Fruit fly (Drosophila melanogaster) whole organism, embryonic: ENCODE measurements around the gene CG34348.

Experiments used
- Adf1 ChIP-seq: fragments of 200-800 bp; sonication (Bioruptor generic); IDR thresholded peaks from 2 replicates; pipeline ENCODE4 v1.3.6; 2022; ENCODE audit warnings: missing biosample characterization, missing genetic modification characterization
- CG1233 ChIP-seq: fragments of 200-800 bp; sonication (Bioruptor generic); optimal IDR thresholded peaks from 4 replicates; lab custom pipeline; 2018; ENCODE audit warnings: missing biosample characterization, mild to moderate bottlenecking, missing genetic modification characterization
- CG13287 ChIP-seq: fragments of 200-800 bp; sonication (Bioruptor generic); IDR thresholded peaks from 2 replicates; pipeline ENCODE4 v1.3.6; 2022; ENCODE audit warnings: missing biosample characterization, missing genetic modification characterization; ENCODE audit not compliant: partially characterized antibody
- CG15073 ChIP-seq: fragments of 200-800 bp; sonication (Bioruptor generic); optimal IDR thresholded peaks from 2 replicates; lab custom pipeline; 2016; ENCODE audit warnings: missing biosample characterization, missing genetic modification characterization
- CG1529 ChIP-seq: fragments of 200-800 bp; sonication (Bioruptor generic); optimal IDR thresholded peaks from 3 replicates; lab custom pipeline; 2018; ENCODE audit warnings: missing biosample characterization, missing genetic modification characterization
- CG17912 ChIP-seq: fragments of 200-800 bp; sonication (Bioruptor generic); optimal IDR thresholded peaks from 2 replicates; lab custom pipeline; 2018; ENCODE audit warnings: missing biosample characterization, mild to moderate bottlenecking, missing genetic modification characterization
- CG2120 ChIP-seq: fragments of 200-800 bp; sonication (Bioruptor generic); optimal IDR thresholded peaks from 3 replicates; lab custom pipeline; 2016; ENCODE audit warnings: missing biosample characterization, missing genetic modification characterization
- CG2889 ChIP-seq: fragments of 200-800 bp; sonication (Bioruptor generic); IDR thresholded peaks from 3 replicates; pipeline ENCODE4 v1.3.6; 2022; ENCODE audit warnings: missing biosample characterization, missing genetic modification characterization
- CG3065 ChIP-seq: fragments of 200-800 bp; sonication (Bioruptor generic); optimal IDR thresholded peaks from 2 replicates; lab custom pipeline; 2016; ENCODE audit warnings: missing biosample characterization, missing genetic modification characterization
- CG32772 ChIP-seq: fragments of 200-800 bp; sonication (Bioruptor generic); IDR thresholded peaks from 2 replicates; pipeline ENCODE4 v1.3.6; 2022; ENCODE audit warnings: missing biosample characterization, missing genetic modification characterization
- CG3847 ChIP-seq: fragments of 200-800 bp; sonication (Bioruptor generic); IDR thresholded peaks from 2 replicates; pipeline ENCODE4 v1.3.6; 2022; ENCODE audit warnings: missing biosample characterization, missing genetic modification characterization
- CG4360 ChIP-seq: fragments of 200-800 bp; sonication (Bioruptor generic); IDR thresholded peaks from 2 replicates; pipeline ENCODE4 v1.3.6; 2022; ENCODE audit warnings: missing biosample characterization, missing genetic modification characterization
- CG6175 ChIP-seq: fragments of 200-800 bp; sonication (Bioruptor generic); IDR thresholded peaks from 3 replicates; pipeline ENCODE4 v1.3.6; 2022; ENCODE audit warnings: missing biosample characterization, missing genetic modification characterization
- CG6689 ChIP-seq: fragments of 200-800 bp; sonication (Bioruptor generic); IDR thresholded peaks from 2 replicates; pipeline ENCODE4 v1.3.6; 2022; ENCODE audit warnings: missing biosample characterization, missing genetic modification characterization
- CG7556 ChIP-seq: fragments of 200-800 bp; sonication (Bioruptor generic); optimal IDR thresholded peaks from 2 replicates; lab custom pipeline; 2017; ENCODE audit warnings: missing biosample characterization, mild to moderate bottlenecking, missing genetic modification characterization
- Dek ChIP-seq: fragments of 200-800 bp; sonication (Bioruptor generic); optimal IDR thresholded peaks from 3 replicates; lab custom pipeline; 2019; ENCODE audit warnings: missing biosample characterization, mild to moderate bottlenecking, missing genetic modification characterization, moderate library complexity
- Ets97D ChIP-seq: fragments of 200-800 bp; sonication (Bioruptor generic); optimal IDR thresholded peaks from 3 replicates; lab custom pipeline; 2016; ENCODE audit warnings: missing biosample characterization, missing genetic modification characterization
- GATAe ChIP-seq: fragments of 200-800 bp; sonication (Bioruptor generic); conservative IDR thresholded peaks from 2 replicates; pipeline ENCODE4 v1.3.6; 2022; ENCODE audit warnings: missing biosample characterization, missing genetic modification characterization
- Gsc ChIP-seq: fragments of 200-800 bp; sonication (Bioruptor generic); IDR thresholded peaks from 2 replicates; pipeline ENCODE4 v1.3.6; 2022; ENCODE audit warnings: missing biosample characterization, missing genetic modification characterization
- H15 ChIP-seq: fragments of 200-800 bp; sonication (Bioruptor generic); IDR thresholded peaks from 3 replicates; pipeline ENCODE4 v1.3.6; 2022; ENCODE audit warnings: missing biosample characterization, missing genetic modification characterization
- Hmx ChIP-seq: fragments of 200-800 bp; sonication (Bioruptor generic); optimal IDR thresholded peaks from 2 replicates; lab custom pipeline; 2016; ENCODE audit warnings: missing biosample characterization, missing genetic modification characterization
- Lhr ChIP-seq: fragments of 200-800 bp; sonication (Bioruptor generic); optimal IDR thresholded peaks from 3 replicates; lab custom pipeline; 2017; ENCODE audit warnings: mild to moderate bottlenecking, missing biosample characterization, missing genetic modification reagents, missing genetic modification characterization
- Pdp1 ChIP-seq, 2 experiments: fragments of 200-800 bp; sonication (Bioruptor generic); optimal IDR thresholded peaks; 3 replicates each; lab custom pipeline; 2016; ENCODE audit warnings: missing biosample characterization in 2 of 2, missing genetic modification characterization in 2 of 2, mild to moderate bottlenecking in 1 of 2, moderate library complexity in 1 of 2
- Sry-β ChIP-seq: fragments of 200-800 bp; sonication (Bioruptor generic); optimal IDR thresholded peaks from 2 replicates; lab custom pipeline; 2018; ENCODE audit warnings: missing biosample characterization, mild to moderate bottlenecking, missing genetic modification characterization, moderate library complexity
- Stat92E ChIP-seq, 3 experiments: fragments of >200 bp in 2 of 3; fragments of 200-800 bp in 1 of 3; sonication (Bioruptor generic) in 1 of 3; optimal IDR thresholded peaks; 2 replicates each; lab custom pipeline; 2017 to 2019; ENCODE audit warnings: missing biosample characterization in 3 of 3, missing genetic modification characterization in 3 of 3, mild to moderate bottlenecking in 1 of 3, moderate library complexity in 1 of 3
- bab2 ChIP-seq: fragments of 200-800 bp; sonication (Bioruptor generic); optimal IDR thresholded peaks from 2 replicates; lab custom pipeline; 2016; ENCODE audit warnings: missing biosample characterization, missing genetic modification characterization
- bbx ChIP-seq: fragments of 200-800 bp; sonication (Bioruptor generic); IDR thresholded peaks from 2 replicates; pipeline ENCODE4 v1.3.6; 2022; ENCODE audit warnings: missing biosample characterization, missing genetic modification characterization; ENCODE audit not compliant: partially characterized antibody
- chm ChIP-seq: fragments of 200-800 bp; sonication (Bioruptor generic); IDR thresholded peaks from 2 replicates; pipeline ENCODE4 v1.3.6; 2022; ENCODE audit warnings: missing biosample characterization, missing genetic modification characterization
- chn ChIP-seq: fragments of 200-800 bp; sonication (Bioruptor generic); optimal IDR thresholded peaks from 2 replicates; lab custom pipeline; 2016; ENCODE audit warnings: missing biosample characterization, missing genetic modification characterization
- dan ChIP-seq: fragments of 200-800 bp; sonication (Bioruptor generic); IDR thresholded peaks from 2 replicates; pipeline ENCODE4 v1.3.6; 2022; ENCODE audit warnings: missing biosample characterization, missing genetic modification characterization
- disco-r ChIP-seq: fragments of 200-800 bp; sonication (Bioruptor generic); optimal IDR thresholded peaks from 2 replicates; lab custom pipeline; 2016; ENCODE audit warnings: missing biosample characterization, missing genetic modification characterization
- dmrt11E ChIP-seq: fragments of 200-800 bp; sonication (Bioruptor generic); optimal IDR thresholded peaks from 3 replicates; lab custom pipeline; 2018; ENCODE audit warnings: missing biosample characterization, mild to moderate bottlenecking, missing genetic modification characterization, moderate library complexity
- dysf ChIP-seq: fragments of 200-800 bp; sonication (Bioruptor generic); IDR thresholded peaks from 3 replicates; pipeline ENCODE4 v1.3.6; 2022; ENCODE audit warnings: missing biosample characterization, missing genetic modification characterization
- ewg ChIP-seq: fragments of 200-800 bp; sonication (Bioruptor generic); optimal IDR thresholded peaks from 3 replicates; lab custom pipeline; 2017; ENCODE audit warnings: mild to moderate bottlenecking, missing biosample characterization, missing genetic modification reagents, missing genetic modification characterization
- fd102C ChIP-seq: fragments of 200-800 bp; sonication (Bioruptor generic); optimal IDR thresholded peaks from 2 replicates; lab custom pipeline; 2018; ENCODE audit warnings: missing biosample characterization, mild to moderate bottlenecking, missing genetic modification characterization, moderate library complexity
- gcm2 ChIP-seq: fragments of 200-800 bp; sonication (Bioruptor generic); optimal IDR thresholded peaks from 2 replicates; lab custom pipeline; 2016; ENCODE audit warnings: missing biosample characterization, missing genetic modification characterization
- gt ChIP-seq: fragments of 200-800 bp; sonication (Bioruptor generic); IDR thresholded peaks from 2 replicates; pipeline ENCODE4 v1.3.6; 2022; ENCODE audit warnings: missing biosample characterization, missing genetic modification characterization
- lmd ChIP-seq: fragments of 200-800 bp; sonication (Bioruptor generic); IDR thresholded peaks from 2 replicates; pipeline ENCODE4 v1.3.6; 2022; ENCODE audit warnings: missing biosample characterization, missing genetic modification characterization
- lov ChIP-seq, 2 experiments: fragments of 200-800 bp in 1 of 2; fragments of >200 bp in 1 of 2; sonication (Bioruptor generic) in 1 of 2; IDR thresholded peaks in 1 of 2; optimal IDR thresholded peaks in 1 of 2; 2 replicates in 1 of 2; 3 replicates in 1 of 2; pipeline versions ENCODE4 v1.3.6 to Lab custom; 2017 to 2022; ENCODE audit warnings: missing biosample characterization in 1 of 2, missing genetic modification characterization in 1 of 2
- odd ChIP-seq: fragments of 200-800 bp; sonication (Bioruptor generic); optimal IDR thresholded peaks from 2 replicates; lab custom pipeline; 2017; ENCODE audit warnings: missing biosample characterization, mild to moderate bottlenecking, missing genetic modification characterization
- peb ChIP-seq: fragments of 200-800 bp; sonication (Bioruptor generic); IDR thresholded peaks from 2 replicates; pipeline ENCODE4 v1.3.6; 2022; ENCODE audit warnings: missing biosample characterization, missing genetic modification characterization
- ranshi ChIP-seq: fragments of 200-800 bp; sonication (Bioruptor generic); IDR thresholded peaks from 2 replicates; pipeline ENCODE4 v1.3.6; 2022; ENCODE audit warnings: missing biosample characterization, missing genetic modification characterization
- sc ChIP-seq, 3 experiments: fragments of >200 bp in 2 of 3; fragments of 200-800 bp in 1 of 3; sonication (Bioruptor generic) in 1 of 3; optimal IDR thresholded peaks; 2 replicates in 2 of 3; 3 replicates in 1 of 3; lab custom pipeline; 2017; ENCODE audit warnings: mild to moderate bottlenecking in 1 of 3, missing biosample characterization in 1 of 3, missing genetic modification characterization in 1 of 3, missing genetic modification reagents in 1 of 3
- sim ChIP-seq: fragments of 200-800 bp; sonication (Bioruptor generic); IDR thresholded peaks from 2 replicates; pipeline ENCODE4 v1.3.6; 2022; ENCODE audit warnings: missing biosample characterization, missing genetic modification characterization
- tgo ChIP-seq: fragments of 200-800 bp; sonication (Bioruptor generic); IDR thresholded peaks from 3 replicates; pipeline ENCODE4 v1.3.6; 2022; ENCODE audit warnings: missing biosample characterization, missing genetic modification characterization
- ttk ChIP-seq: fragments of 200-800 bp; sonication (Bioruptor generic); IDR thresholded peaks from 2 replicates; pipeline ENCODE4 v2.1.2; 2022; ENCODE audit warnings: missing biosample characterization, missing genetic modification characterization
- tup ChIP-seq: fragments of 200-800 bp; sonication (Bioruptor generic); optimal IDR thresholded peaks from 2 replicates; lab custom pipeline; 2016; ENCODE audit warnings: missing biosample characterization, mild to moderate bottlenecking, missing genetic modification characterization, moderate library complexity
- usp ChIP-seq: fragments of >200 bp; optimal IDR thresholded peaks from 2 replicates; lab custom pipeline; 2017; ENCODE audit warnings: missing biosample characterization, missing genetic modification characterization
- zfh2 ChIP-seq: fragments of 200-800 bp; sonication (Bioruptor generic); optimal IDR thresholded peaks from 2 replicates; lab custom pipeline; 2016; ENCODE audit warnings: missing biosample characterization, missing genetic modification characterization

The CG34348 gene

dm6 chrX:11378388-11378787 is 38.7 kb downstream of the CG34348 start (continued):
- no peak for TF ChIP-seq peb (GFP tag; lab: Robert Waterston, UW)
- TF ChIP-seq CG15073 (GFP tag; lab: Kevin White, UChicago) = no peak
- no peak for TF ChIP-seq Lhr (GFP tag; lab: Kevin White, UChicago)
- TF ChIP-seq CG1233 (GFP tag; lab: Kevin White, UChicago) = no peak

- TF ChIP-seq Hmx (GFP tag; lab: Kevin White, UChicago) (no peak), Ets97D (GFP tag; lab: Kevin White, UChicago) (no peak), dan (GFP tag; lab: Robert Waterston, UW) (no peak), CG2120 (GFP tag; lab: Kevin White, UChicago) (peak; percentile 39), fd102C (GFP tag; lab: Kevin White, UChicago) (no peak), disco-r (GFP tag; lab: Kevin White, UChicago) (no peak), ranshi (peak; percentile 54; the same call in 1 of the 2 replicates), dysf (peak; percentile 70), CG2889 (GFP tag; lab: Robert Waterston, UW) (no peak), CG3065 (GFP tag; lab: Kevin White, UChicago) (no peak), tgo (GFP tag; lab: Robert Waterston, UW) (peak; percentile 48; the same call in 2 of the 3 replicates), H15 (GFP tag; lab: Robert Waterston, UW) (peak; percentile 40; the same call in 1 of the 3 replicates), Adf1 (GFP tag; lab: Robert Waterston, UW) (no peak), GATAe (no peak), Sry-β (GFP tag; lab: Kevin White, UChicago) (no peak), tup (GFP tag; lab: Kevin White, UChicago) (no peak), lmd (peak; percentile 57), bab2 (GFP tag; lab: Kevin White, UChicago) (no peak), Gsc (GFP tag; lab: Robert Waterston, UW) (no peak), sc (optimal IDR thresholded peaks at IDR 0.05; lab: Kevin White, UChicago) (no peak), sc (GFP tag; optimal IDR thresholded peaks at IDR 0.05; lab: Kevin White, UChicago) (no peak), dmrt11E (tag; lab: Kevin White, UChicago) (no peak), CG4360 (GFP tag; lab: Robert Waterston, UW) (no peak), CG3847 (GFP tag; lab: Robert Waterston, UW) (peak; percentile 41), Dek (tag; lab: Kevin White, UChicago) (peak; percentile 7), CG32772 (GFP tag; lab: Robert Waterston, UW) (peak; percentile 39; the same call in 1 of the 2 replicates), Stat92E (GFP tag; optimal IDR thresholded peaks at IDR 0.05; lab: Kevin White, UChicago) (no peak), CG6175 (GFP tag; lab: Robert Waterston, UW) (no peak), chm (GFP tag; lab: Robert Waterston, UW) (peak; percentile 33; the same call in 1 of the 2 replicates), CG1529 (no peak), odd (GFP tag; lab: Kevin White, UChicago) (no peak), CG13287 (GFP tag; lab: Robert Waterston, UW) (no peak), usp (GFP tag; lab: Kevin White, UChicago) (no peak), CG7556 (GFP tag; lab: Kevin White, UChicago) (peak; percentile 33), chn (no peak), lov (optimal IDR thresholded peaks at IDR 0.05; lab: Kevin White, UChicago) (no peak), lov (GFP tag; IDR thresholded peaks at IDR 0.05; lab: Robert Waterston, UW) (no peak), gt (GFP tag; lab: Robert Waterston, UW) (no peak), bbx (GFP tag; lab: Robert Waterston, UW) (no peak), Pdp1 (GFP tag; optimal IDR thresholded peaks at IDR 0.05; lab: Kevin White, UChicago) (peak in 1 of 2 experiments; percentile 41), CG17912 (GFP tag; lab: Kevin White, UChicago) (peak; percentile 14), zfh2 (GFP tag; lab: Kevin White, UChicago) (no peak), ttk (GFP tag; lab: Robert Waterston, UW) (peak; percentile 52; the same call in 1 of the 2 replicates), sim (GFP tag; lab: Robert Waterston, UW) (0 out of 2 replicates have a peak, but pooled peaks have one; percentile 17), gcm2 (GFP tag; lab: Kevin White, UChicago) (no peak), ewg (GFP tag; lab: Kevin White, UChicago) (no peak), CG6689 (GFP tag; lab: Robert Waterston, UW) (peak; percentile 49)
Observed at dm6 chrX:11379139-11379538, 39.5 kb downstream of the CG34348 start.
